Fruit fly (Drosophila melanogaster) whole organism, embryonic: ENCODE measurements around the gene rt.

Experiments used
- ATbp ChIP-seq: fragments of 200-800 bp; sonication (Bioruptor generic); optimal IDR thresholded peaks from 2 replicates; lab custom pipeline; 2017; ENCODE audit warnings: missing biosample characterization, mild to moderate bottlenecking, missing genetic modification characterization, missing genetic modification reagents
- Asciz ChIP-seq: fragments of 200-800 bp; sonication (Bioruptor generic); optimal IDR thresholded peaks from 2 replicates; lab custom pipeline; 2017; ENCODE audit warnings: missing biosample characterization, mild to moderate bottlenecking, missing genetic modification characterization, missing genetic modification reagents
- Blimp-1 ChIP-seq: fragments of 200-800 bp; sonication (Bioruptor generic); optimal IDR thresholded peaks from 3 replicates; lab custom pipeline; 2018; ENCODE audit warnings: missing biosample characterization, missing genetic modification characterization, mild to moderate bottlenecking, moderate library complexity, missing genetic modification reagents
- CG12104 ChIP-seq: fragments of 200-800 bp; sonication (Bioruptor generic); optimal IDR thresholded peaks from 3 replicates; lab custom pipeline; 2016; ENCODE audit warnings: missing biosample characterization, missing genetic modification characterization
- CG12391 ChIP-seq: fragments of 200-800 bp; sonication (Bioruptor generic); optimal IDR thresholded peaks from 3 replicates; lab custom pipeline; 2018; ENCODE audit warnings: missing biosample characterization, mild to moderate bottlenecking, missing genetic modification characterization, moderate library complexity
- CG3281 ChIP-seq: fragments of 200-800 bp; sonication (Bioruptor generic); optimal IDR thresholded peaks from 3 replicates; lab custom pipeline; 2017; ENCODE audit warnings: missing biosample characterization, mild to moderate bottlenecking, missing genetic modification characterization
- CG34376 ChIP-seq: fragments of 200-800 bp; sonication (Bioruptor generic); optimal IDR thresholded peaks from 2 replicates; lab custom pipeline; 2018; ENCODE audit warnings: missing biosample characterization, mild to moderate bottlenecking, missing genetic modification characterization
- CG4404 ChIP-seq: fragments of 200-800 bp; sonication (Bioruptor generic); IDR thresholded peaks from 2 replicates; pipeline ENCODE4 v1.3.6; 2022; ENCODE audit warnings: missing biosample characterization, missing genetic modification characterization
- CG4617 ChIP-seq: fragments of 200-800 bp; sonication (Bioruptor generic); optimal IDR thresholded peaks from 3 replicates; lab custom pipeline; 2016; ENCODE audit warnings: missing biosample characterization, missing genetic modification characterization, borderline replicate concordance
- CG6683 ChIP-seq: fragments of 200-800 bp; sonication (Bioruptor generic); optimal IDR thresholded peaks from 2 replicates; lab custom pipeline; 2017; ENCODE audit warnings: missing biosample characterization, mild to moderate bottlenecking, missing genetic modification characterization, missing genetic modification reagents
- CG6854 ChIP-seq: fragments of 200-800 bp; sonication (Bioruptor generic); optimal IDR thresholded peaks from 3 replicates; lab custom pipeline; 2017; ENCODE audit warnings: missing biosample characterization, mild to moderate bottlenecking, missing genetic modification characterization
- Camta ChIP-seq: fragments of 200-800 bp; sonication (Bioruptor generic); optimal IDR thresholded peaks from 2 replicates; lab custom pipeline; 2016; ENCODE audit warnings: missing biosample characterization, missing genetic modification characterization
- D19B ChIP-seq: fragments of 200-800 bp; sonication (Bioruptor generic); optimal IDR thresholded peaks from 2 replicates; lab custom pipeline; 2017; ENCODE audit warnings: missing biosample characterization, mild to moderate bottlenecking, missing genetic modification characterization
- Ets65A ChIP-seq: fragments of 200-800 bp; sonication (Bioruptor generic); peaks from one replicate; lab custom pipeline; 2016; ENCODE audit warnings: missing biosample characterization, missing genetic modification characterization
- HLHmδ ChIP-seq: fragments of 200-800 bp; sonication (Bioruptor generic); optimal IDR thresholded peaks from 2 replicates; lab custom pipeline; 2018; ENCODE audit warnings: missing biosample characterization, mild to moderate bottlenecking, missing genetic modification characterization, moderate library complexity
- Hmr ChIP-seq: fragments of 200-800 bp; sonication (Bioruptor generic); optimal IDR thresholded peaks from 3 replicates; lab custom pipeline; 2017; ENCODE audit warnings: mild to moderate bottlenecking, missing biosample characterization, missing genetic modification reagents, missing genetic modification characterization
- Kr ChIP-seq: fragments of 200-800 bp; sonication (Bioruptor generic); optimal IDR thresholded peaks from 2 replicates; lab custom pipeline; 2017; ENCODE audit warnings: missing biosample characterization, mild to moderate bottlenecking, missing genetic modification characterization
- MTF-1 ChIP-seq: fragments of 200-800 bp; sonication (Bioruptor generic); optimal IDR thresholded peaks from 2 replicates; lab custom pipeline; 2018; ENCODE audit warnings: missing biosample characterization, mild to moderate bottlenecking, missing genetic modification characterization, borderline replicate concordance
- Med ChIP-seq: fragments of 200-800 bp; sonication (Bioruptor generic); peaks from one replicate; lab custom pipeline; 2016; ENCODE audit warnings: missing biosample characterization, missing genetic modification characterization, mild to moderate bottlenecking, inconsistent platforms, moderate library complexity
- Nf-YA ChIP-seq: fragments of 200-800 bp; sonication (Bioruptor generic); IDR thresholded peaks from 2 replicates; pipeline ENCODE4 v1.3.6; 2022; ENCODE audit warnings: missing biosample characterization, missing genetic modification characterization
- PHDP ChIP-seq: fragments of 200-800 bp; sonication (Bioruptor generic); optimal IDR thresholded peaks from 3 replicates; lab custom pipeline; 2018; ENCODE audit warnings: missing biosample characterization, mild to moderate bottlenecking, missing genetic modification characterization, moderate library complexity
- Sry-β ChIP-seq: fragments of 200-800 bp; sonication (Bioruptor generic); optimal IDR thresholded peaks from 2 replicates; lab custom pipeline; 2018; ENCODE audit warnings: missing biosample characterization, mild to moderate bottlenecking, missing genetic modification characterization, moderate library complexity
- Trl ChIP-seq, 3 experiments: fragments of >200 bp in 2 of 3; fragments of 200-800 bp in 1 of 3; sonication (Bioruptor generic) in 1 of 3; optimal IDR thresholded peaks; 2 replicates in 1 of 3; 3 replicates in 2 of 3; lab custom pipeline; 2016 to 2017; ENCODE audit warnings: missing biosample characterization in 1 of 3, missing genetic modification characterization in 1 of 3
- abd-A ChIP-seq: fragments of 200-800 bp; sonication (Bioruptor generic); optimal IDR thresholded peaks from 3 replicates; lab custom pipeline; 2019; ENCODE audit warnings: missing biosample characterization, mild to moderate bottlenecking, missing genetic modification characterization, moderate library complexity
- bowl ChIP-seq: fragments of 200-800 bp; sonication (Bioruptor generic); IDR thresholded peaks from 2 replicates; pipeline ENCODE4 v1.3.6; 2022; ENCODE audit warnings: missing biosample characterization, missing genetic modification characterization
- bsh ChIP-seq, 2 experiments: fragments of 200-800 bp; sonication (Bioruptor generic); optimal IDR thresholded peaks; 2 replicates each; lab custom pipeline; 2017 to 2018; ENCODE audit warnings: mild to moderate bottlenecking in 2 of 2, missing biosample characterization in 2 of 2, missing genetic modification characterization in 2 of 2, moderate library complexity in 1 of 2
- chif ChIP-seq, 2 experiments: fragments of 200-800 bp; sonication (Bioruptor generic); optimal IDR thresholded peaks; 3 replicates each; lab custom pipeline; 2016; ENCODE audit warnings: missing biosample characterization in 2 of 2, missing genetic modification characterization in 2 of 2
- chinmo ChIP-seq: fragments of 200-800 bp; sonication (Bioruptor generic); IDR thresholded peaks from 4 replicates; pipeline ENCODE4 v1.3.6; 2022; ENCODE audit warnings: missing biosample characterization, missing genetic modification characterization; ENCODE audit not compliant: partially characterized antibody
- dati ChIP-seq: fragments of 200-800 bp; sonication (Bioruptor generic); IDR thresholded peaks from 2 replicates; pipeline ENCODE4 v1.3.6; 2022; ENCODE audit warnings: missing biosample characterization, missing genetic modification characterization
- fu2 ChIP-seq: fragments of 200-800 bp; sonication (Bioruptor generic); optimal IDR thresholded peaks from 2 replicates; lab custom pipeline; 2016; ENCODE audit warnings: missing biosample characterization, missing genetic modification characterization
- gce ChIP-seq: fragments of 200-800 bp; sonication (Bioruptor generic); IDR thresholded peaks from 3 replicates; pipeline ENCODE4 v1.3.6; 2022; ENCODE audit warnings: missing biosample characterization, missing genetic modification characterization
- gcm ChIP-seq: fragments of 200-800 bp; sonication (Bioruptor generic); optimal IDR thresholded peaks from 2 replicates; lab custom pipeline; 2019; ENCODE audit warnings: missing biosample characterization, mild to moderate bottlenecking, missing genetic modification characterization, moderate library complexity
- hbn ChIP-seq: fragments of 200-800 bp; sonication (Bioruptor generic); IDR thresholded peaks from 2 replicates; pipeline ENCODE4 v1.3.6; 2022; ENCODE audit warnings: missing biosample characterization, missing genetic modification characterization; ENCODE audit not compliant: partially characterized antibody
- jigr1 ChIP-seq: fragments of 200-800 bp; sonication (Bioruptor generic); IDR thresholded peaks from 3 replicates; pipeline ENCODE4 v1.3.6; 2022; ENCODE audit warnings: missing biosample characterization, missing genetic modification characterization
- klu ChIP-seq: fragments of 200-800 bp; sonication (Bioruptor generic); IDR thresholded peaks from 2 replicates; pipeline ENCODE4 v1.3.6; 2022; ENCODE audit warnings: missing biosample characterization, missing genetic modification characterization
- lab ChIP-seq: fragments of 200-800 bp; sonication (Bioruptor generic); optimal IDR thresholded peaks from 3 replicates; lab custom pipeline; 2017; ENCODE audit warnings: missing biosample characterization, missing genetic modification characterization, mild to moderate bottlenecking, moderate library complexity, missing genetic modification reagents
- org-1 ChIP-seq: fragments of 200-800 bp; sonication (Bioruptor generic); optimal IDR thresholded peaks from 2 replicates; lab custom pipeline; 2017; ENCODE audit warnings: missing biosample characterization, missing genetic modification characterization
- row ChIP-seq: fragments of 200-800 bp; sonication (Bioruptor generic); IDR thresholded peaks from 3 replicates; pipeline ENCODE4 v1.3.6; 2022; ENCODE audit warnings: missing biosample characterization, missing genetic modification characterization
- sens ChIP-seq: fragments of 200-800 bp; sonication (Bioruptor generic); peaks from one replicate; lab custom pipeline; 2016; ENCODE audit warnings: missing biosample characterization, missing genetic modification characterization
- sens-2 ChIP-seq: fragments of 200-800 bp; sonication (Bioruptor generic); IDR thresholded peaks from 2 replicates; pipeline ENCODE4 v1.3.6; 2022; ENCODE audit warnings: missing biosample characterization, missing genetic modification characterization
- sima ChIP-seq: fragments of 200-800 bp; sonication (Bioruptor generic); optimal IDR thresholded peaks from 2 replicates; lab custom pipeline; 2016; ENCODE audit warnings: missing biosample characterization, missing genetic modification characterization
- vvl ChIP-seq: fragments of 200-800 bp; sonication (Bioruptor generic); IDR thresholded peaks from 2 replicates; pipeline ENCODE4 v1.3.6; 2022; ENCODE audit warnings: missing biosample characterization, missing genetic modification characterization
- zfh2 ChIP-seq: fragments of 200-800 bp; sonication (Bioruptor generic); optimal IDR thresholded peaks from 2 replicates; lab custom pipeline; 2016; ENCODE audit warnings: missing biosample characterization, missing genetic modification characterization

The rt gene

dm6 chr3L:11593778-11594177, 6.2 kb upstream of the rt start:
- TF ChIP-seq sima (GFP tag; lab: Kevin White, UChicago) (no peak), bsh (GFP tag; optimal IDR thresholded peaks at IDR 0.05; lab: Kevin White, UChicago) (no peak), D19B (no peak), chif (GFP tag; optimal IDR thresholded peaks at IDR 0.05; lab: Kevin White, UChicago) (no peak), gce (GFP tag; lab: Robert Waterston, UW) (no peak), fu2 (no peak), bowl (GFP tag; lab: Robert Waterston, UW) (no peak), CG34376 (GFP tag; lab: Kevin White, UChicago) (no peak), hbn (GFP tag; lab: Robert Waterston, UW) (no peak), CG12391 (tag; lab: Kevin White, UChicago) (no peak), Kr (GFP tag; lab: Kevin White, UChicago) (no peak), zfh2 (no peak), CG4617 (no peak), abd-A (tag; lab: Kevin White, UChicago) (no peak), Asciz (GFP tag; lab: Kevin White, UChicago) (no peak)

dm6 chr3L:11591803-11592202, 4.2 kb upstream of the rt start:
- peak; percentile 15 to 22 for TF ChIP-seq Trl (optimal IDR thresholded peaks at IDR 0.05; lab: Kevin White, UChicago)
- no peak for TF ChIP-seq Trl (GFP tag; optimal IDR thresholded peaks at IDR 0.05; lab: Kevin White, UChicago)
- no peak for TF ChIP-seq CG4404 (GFP tag; lab: Robert Waterston, UW)

dm6 chr3L:11591131-11591530, 3.6 kb upstream of the rt start, which contains the start of gene CG33268:
Gene CG33268, minus strand, starts transcription at chr3L:11591231.
- TF ChIP-seq org-1 (GFP tag; lab: Kevin White, UChicago) (no peak), jigr1 (GFP tag; lab: Robert Waterston, UW) (no peak)

DNA sequence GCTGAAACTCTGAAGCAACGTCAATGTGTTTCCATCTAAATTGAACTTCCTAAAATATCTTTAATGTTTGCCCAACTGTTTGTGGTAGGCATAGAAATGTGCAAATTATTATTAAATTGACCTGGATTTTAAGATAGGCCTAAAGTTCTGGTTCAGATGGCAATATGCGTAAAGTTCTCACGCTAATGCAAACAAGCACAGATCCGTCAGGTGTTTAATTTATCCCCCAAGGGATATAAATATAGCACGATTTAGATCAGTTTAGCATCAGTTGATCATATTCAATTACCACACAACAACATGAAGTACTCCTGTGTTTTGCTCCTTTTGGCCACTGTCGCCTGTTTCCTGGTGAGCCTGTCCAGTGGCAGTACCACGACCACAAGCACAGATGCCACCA, 1.8 kb upstream of the rt start, which contains the start of gene CG7377:
TSS of gene CG7377 (plus strand) at position 301 of the 400 bp plus-strand sequence.
- TF ChIP-seq Ets65A (GFP tag; lab: Kevin White, UChicago) (peak; percentile 15), klu (0 out of 2 replicates have a peak, but pooled peaks have one; percentile 9)

- peak; percentile 14 for TF ChIP-seq CG3281 (GFP tag; lab: Kevin White, UChicago)
- TF ChIP-seq Camta (GFP tag; lab: Kevin White, UChicago), result peak; percentile 15
- TF ChIP-seq Med, result peak; percentile 64
- TF ChIP-seq Ets65A (GFP tag; lab: Kevin White, UChicago), result peak; percentile 60
- no peak for TF ChIP-seq MTF-1 (GFP tag; lab: Kevin White, UChicago)
- 0 out of 3 replicates have a peak, but pooled peaks have one; percentile 14 for TF ChIP-seq row (GFP tag; lab: Robert Waterston, UW)
- no peak for TF ChIP-seq zfh2
- TF ChIP-seq gcm (GFP tag; lab: Kevin White, UChicago), result peak; percentile 60
- peak; percentile 44; the same call in 1 of the 2 replicates for TF ChIP-seq Nf-YA (GFP tag; lab: Robert Waterston, UW)
- TF ChIP-seq HLHmδ, result peak; percentile 18
- TF ChIP-seq PHDP (tag; lab: Kevin White, UChicago), result peak; percentile 14
- TF ChIP-seq sens, result peak; percentile 80
- TF ChIP-seq bowl (GFP tag; lab: Robert Waterston, UW), result no peak
- no peak for TF ChIP-seq CG6854 (GFP tag; lab: Kevin White, UChicago)
- TF ChIP-seq chinmo (GFP tag; lab: Robert Waterston, UW), result 0 out of 4 replicates have a peak, but pooled peaks have one; percentile 36
- TF ChIP-seq vvl, result 0 out of 2 replicates have a peak, but pooled peaks have one; percentile 10
- peak; percentile 11 for TF ChIP-seq ATbp (GFP tag; lab: Kevin White, UChicago)
- TF ChIP-seq Sry-β (GFP tag; lab: Kevin White, UChicago), result peak; percentile 76
- TF ChIP-seq CG6683 (GFP tag; lab: Kevin White, UChicago), result no peak
- no peak for TF ChIP-seq CG12104 (GFP tag; lab: Kevin White, UChicago)
- TF ChIP-seq Hmr (GFP tag; lab: Kevin White, UChicago), result no peak
- no peak for TF ChIP-seq sens-2 (GFP tag; lab: Robert Waterston, UW)
- peak; percentile 27 for TF ChIP-seq lab (GFP tag; lab: Kevin White, UChicago)
- peak; percentile 3 for TF ChIP-seq Blimp-1 (GFP tag; lab: Kevin White, UChicago)
- TF ChIP-seq dati (GFP tag; lab: Robert Waterston, UW), result no peak
Measured at dm6 chr3L:11588594-11588993, 1.0 kb upstream of the rt start.
